Worm (Caenorhabditis elegans) whole organism, L1 larva: ENCODE measurements around the gene rbm-26.

Source experiments
- aha-1 ChIP-seq: fragments of 150-350 bp; optimal IDR thresholded peaks from 2 replicates; lab custom pipeline; 2014; ENCODE audit warnings: missing biosample characterization, missing genetic modification characterization
- fkh-10 ChIP-seq: sonication (generic microtip); optimal IDR thresholded peaks from 2 replicates; lab custom pipeline; 2017; ENCODE audit warnings: missing biosample characterization, missing genetic modification reagents, missing genetic modification characterization
- fkh-8 ChIP-seq: sonication (generic microtip); optimal IDR thresholded peaks from 2 replicates; lab custom pipeline; 2016; ENCODE audit warnings: mild to moderate bottlenecking, missing genetic modification characterization, missing compliant biosample characterization
- fos-1 ChIP-seq: fragments of 150-350 bp; optimal IDR thresholded peaks from 2 replicates; lab custom pipeline; 2014; ENCODE audit warnings: missing biosample characterization, missing genetic modification characterization
- lin-39 ChIP-seq: fragments of 150-350 bp; optimal IDR thresholded peaks from 2 replicates; lab custom pipeline; 2014; ENCODE audit warnings: missing biosample characterization, missing genetic modification reagents, missing genetic modification characterization
- mep-1 ChIP-seq: fragments of 150-350 bp; optimal IDR thresholded peaks from 2 replicates; lab custom pipeline; 2014; ENCODE audit warnings: missing biosample characterization, missing genetic modification characterization
- nhr-19 ChIP-seq: fragments of 200-800 bp; sonication (Bioruptor generic); conservative IDR thresholded peaks from 2 replicates; pipeline ENCODE4 v1.3.6; 2022; ENCODE audit warnings: missing genetic modification characterization, missing compliant biosample characterization
- nhr-77 ChIP-seq: fragments of 150-350 bp; optimal IDR thresholded peaks from 2 replicates; lab custom pipeline; 2014; ENCODE audit warnings: missing biosample characterization, missing genetic modification characterization
- skn-1 ChIP-seq: fragments of 150-350 bp; optimal IDR thresholded peaks from 2 replicates; lab custom pipeline; 2014; ENCODE audit warnings: missing biosample characterization, missing genetic modification characterization
- unc-62 ChIP-seq: fragments of 150-350 bp; optimal IDR thresholded peaks from 2 replicates; lab custom pipeline; 2014; ENCODE audit warnings: missing biosample characterization, missing genetic modification reagents, missing genetic modification characterization
- ztf-4 ChIP-seq: fragments of 150-350 bp; optimal IDR thresholded peaks from 2 replicates; lab custom pipeline; 2014; ENCODE audit warnings: missing biosample characterization, missing genetic modification characterization

- TF ChIP-seq unc-62 (GFP tag; lab: Kevin White, UChicago): peak; percentile 79
- TF ChIP-seq nhr-19 (GFP tag; lab: Robert Waterston, UW): peak; percentile 99
- peak; percentile 99 for TF ChIP-seq fkh-8
- peak; percentile 100 for TF ChIP-seq mep-1
- peak; percentile 99 for TF ChIP-seq fkh-10 (GFP tag; lab: Kevin White, UChicago)
- TF ChIP-seq fos-1 (tag; lab: Kevin White, UChicago): peak; percentile 98
- peak; percentile 97 for TF ChIP-seq lin-39 (tag; lab: Kevin White, UChicago)
- TF ChIP-seq ztf-4: peak; percentile 98
- TF ChIP-seq aha-1: peak; percentile 91
- peak; percentile 99 for TF ChIP-seq nhr-77
- peak; percentile 98 for TF ChIP-seq skn-1 (tag; lab: Kevin White, UChicago)
Observed at ce11 chrIII:5678935-5679334, 32.4 kb upstream of the rbm-26 start, which contains the start of the genes ska-3 and rps-12.
